Fruit fly (Drosophila melanogaster): ENCODE results near the gene CG7044.

The CG7044 gene

DNA sequence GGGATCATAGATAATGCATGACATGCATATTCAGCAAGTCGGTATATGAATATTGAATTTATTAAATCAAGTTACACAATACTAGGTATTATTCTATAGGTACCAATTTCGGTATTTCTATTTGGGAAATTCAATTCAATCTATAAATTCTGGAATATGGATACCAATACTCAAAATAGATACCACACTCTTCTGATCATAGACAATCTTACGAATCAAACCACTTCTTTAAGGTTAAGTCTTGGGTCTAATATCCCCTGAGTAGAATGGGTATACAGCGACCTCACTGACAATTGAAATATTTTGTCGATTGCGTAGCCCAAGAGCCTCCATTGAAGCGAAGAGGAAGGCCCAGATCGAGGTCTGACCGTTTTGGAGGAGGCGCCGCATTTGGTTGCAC, 8.7 kb downstream of the CG7044 start:
- TF ChIP-seq usp (GFP tag; optimal IDR thresholded peaks at IDR 0.05) = no peak
- no peak for TF ChIP-seq psq (optimal IDR thresholded peaks at IDR 0.05)
- no peak for TF ChIP-seq pan (optimal IDR thresholded peaks at IDR 0.05)
- TF ChIP-seq EcR (GFP tag; optimal IDR thresholded peaks at IDR 0.05) = no peak

dm6 chr3R:21092036-21092435, 9.5 kb downstream of the CG7044 start:
- TF ChIP-seq Dll (optimal IDR thresholded peaks at IDR 0.05) = no peak
- no peak for TF ChIP-seq usp (GFP tag; optimal IDR thresholded peaks at IDR 0.05)
- no peak for TF ChIP-seq CG8478 (optimal IDR thresholded peaks at IDR 0.05)
- no peak for TF ChIP-seq pan (optimal IDR thresholded peaks at IDR 0.05)
- TF ChIP-seq EcR (GFP tag; optimal IDR thresholded peaks at IDR 0.05) = no peak
- TF ChIP-seq psq (optimal IDR thresholded peaks at IDR 0.05) = no peak

DNA sequence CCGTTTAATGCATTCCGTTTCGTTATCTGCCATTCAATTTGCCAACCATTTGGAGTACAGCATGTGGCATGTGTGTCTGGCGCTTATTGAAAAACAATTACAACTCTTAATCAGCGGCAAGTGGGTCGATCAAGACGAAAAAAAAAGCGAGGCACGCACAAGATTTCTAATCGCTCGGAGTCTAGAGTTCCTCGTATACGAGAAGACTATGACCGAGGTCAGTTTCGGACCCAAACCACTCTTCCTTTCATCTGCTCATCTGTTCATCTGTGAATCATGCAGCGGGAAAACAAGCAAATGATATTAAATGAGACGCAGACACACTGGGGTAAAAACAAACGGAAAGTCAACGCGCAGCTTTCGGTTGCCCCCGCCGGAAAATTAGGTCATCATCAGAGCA, 10.0 kb downstream of the CG7044 start:
- TF ChIP-seq psq (optimal IDR thresholded peaks at IDR 0.05) (no peak), usp (GFP tag; optimal IDR thresholded peaks at IDR 0.05) (no peak), CG8478 (optimal IDR thresholded peaks at IDR 0.05) (no peak), Dll (optimal IDR thresholded peaks at IDR 0.05) (no peak), EcR (GFP tag; optimal IDR thresholded peaks at IDR 0.05) (no peak), pan (optimal IDR thresholded peaks at IDR 0.05) (no peak)

- TF ChIP-seq Dll (optimal IDR thresholded peaks at IDR 0.05) = no peak
- no peak for TF ChIP-seq EcR (GFP tag; optimal IDR thresholded peaks at IDR 0.05)
- no peak for TF ChIP-seq psq (optimal IDR thresholded peaks at IDR 0.05)
- no peak for TF ChIP-seq pan (optimal IDR thresholded peaks at IDR 0.05)
- TF ChIP-seq usp (GFP tag; optimal IDR thresholded peaks at IDR 0.05) = no peak
- TF ChIP-seq CG8478 (optimal IDR thresholded peaks at IDR 0.05) = no peak
Observed at dm6 chr3R:21090230-21091021, 11.1 kb downstream of the CG7044 start.

- TF ChIP-seq Dll (optimal IDR thresholded peaks at IDR 0.05) (no peak), EcR (GFP tag; optimal IDR thresholded peaks at IDR 0.05) (no peak), psq (optimal IDR thresholded peaks at IDR 0.05) (no peak), pan (optimal IDR thresholded peaks at IDR 0.05) (no peak), usp (GFP tag; optimal IDR thresholded peaks at IDR 0.05) (no peak), CG8478 (optimal IDR thresholded peaks at IDR 0.05) (no peak)
Observed at dm6 chr3R:21089416-21089815, 12.1 kb downstream of the CG7044 start.

DNA sequence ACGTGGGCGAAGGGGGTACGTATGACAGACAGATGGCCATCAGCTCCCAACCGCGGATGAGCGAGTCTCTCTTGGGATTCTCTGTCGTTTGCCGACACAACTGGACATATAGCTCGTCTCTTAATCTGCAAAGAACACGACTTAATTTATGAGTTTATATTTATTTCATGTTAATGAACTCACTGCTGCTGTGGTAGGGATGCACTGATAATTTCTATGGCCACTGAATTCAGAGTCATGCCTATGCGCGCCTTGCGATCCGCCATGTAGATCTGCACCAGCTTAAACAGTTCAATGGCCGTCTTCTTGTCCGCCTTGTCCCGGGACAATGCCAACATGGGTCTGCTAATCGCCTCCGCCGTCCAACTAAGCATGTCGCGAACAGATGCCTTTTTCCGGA, 16.5 kb downstream of the CG7044 start:
- TF ChIP-seq CG8478 (optimal IDR thresholded peaks at IDR 0.05) = no peak

DNA sequence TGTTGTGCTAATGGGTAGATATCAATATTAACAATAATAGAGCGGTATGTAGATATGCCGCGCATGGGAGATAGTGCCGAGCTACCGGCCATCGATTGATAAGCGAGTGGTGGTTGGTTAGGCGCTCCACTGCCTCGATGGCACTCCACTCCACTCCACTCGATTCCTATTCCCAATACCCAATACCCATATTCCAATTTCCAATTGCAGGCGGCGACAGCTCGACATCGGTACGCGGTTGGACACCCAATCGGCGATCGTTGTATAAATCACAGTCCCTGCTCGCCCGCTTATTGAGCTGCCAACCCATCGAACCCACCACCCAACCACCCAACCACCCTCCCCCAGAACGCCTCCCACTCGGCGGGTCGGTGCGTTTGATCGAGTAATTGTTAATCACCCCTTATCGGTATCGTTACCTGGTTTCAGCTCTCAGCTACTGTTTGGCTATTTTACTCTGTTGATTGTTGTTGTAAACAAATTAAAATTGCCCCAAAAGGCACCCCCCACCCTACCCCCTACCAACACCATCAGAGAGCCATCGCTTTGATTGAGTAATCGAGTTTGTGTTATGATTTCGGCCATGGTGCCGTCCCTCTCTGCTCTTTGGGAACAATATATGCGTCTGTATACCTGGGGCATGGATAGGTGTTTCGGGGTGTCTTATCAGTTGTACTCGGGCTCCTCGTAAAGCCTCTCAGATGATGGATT, 20.5 kb downstream of the CG7044 start, which contains the start of gene HHEX:
TSS of gene HHEX (minus strand) at position 51 of the 711 bp plus-strand sequence.
- TF ChIP-seq usp (GFP tag; optimal IDR thresholded peaks at IDR 0.05) (no peak), psq (optimal IDR thresholded peaks at IDR 0.05) (no peak), EcR (GFP tag; optimal IDR thresholded peaks at IDR 0.05) (no peak), Dll (optimal IDR thresholded peaks at IDR 0.05) (no peak), pan (optimal IDR thresholded peaks at IDR 0.05) (no peak), CG8478 (optimal IDR thresholded peaks at IDR 0.05) (no peak)

- TF ChIP-seq psq (optimal IDR thresholded peaks at IDR 0.05) = no peak
Observed at dm6 chr3R:21078958-21079357, 22.6 kb downstream of the CG7044 start.

DNA sequence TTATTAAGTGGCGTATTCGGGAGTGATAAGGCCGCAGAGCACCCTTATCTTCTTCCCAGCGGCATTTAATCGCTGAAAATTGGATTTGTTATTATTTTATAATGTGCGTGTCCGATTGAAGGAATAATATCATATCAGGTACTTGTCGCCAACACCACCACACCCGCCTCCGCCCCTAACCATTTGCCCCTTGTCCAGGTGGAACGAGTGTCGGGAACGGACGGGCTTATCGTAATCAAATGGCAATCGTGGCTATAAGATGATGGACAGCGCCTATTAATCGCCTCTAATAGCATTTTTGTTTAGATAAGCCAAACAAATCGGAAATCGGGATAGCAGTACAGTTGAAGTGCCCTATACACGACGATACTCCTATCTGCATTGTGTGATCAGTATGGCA, 23.3 kb downstream of the CG7044 start:
- TF ChIP-seq psq (optimal IDR thresholded peaks at IDR 0.05) = no peak
- no peak for TF ChIP-seq EcR (GFP tag; optimal IDR thresholded peaks at IDR 0.05)
- TF ChIP-seq pan (optimal IDR thresholded peaks at IDR 0.05) = no peak

DNA sequence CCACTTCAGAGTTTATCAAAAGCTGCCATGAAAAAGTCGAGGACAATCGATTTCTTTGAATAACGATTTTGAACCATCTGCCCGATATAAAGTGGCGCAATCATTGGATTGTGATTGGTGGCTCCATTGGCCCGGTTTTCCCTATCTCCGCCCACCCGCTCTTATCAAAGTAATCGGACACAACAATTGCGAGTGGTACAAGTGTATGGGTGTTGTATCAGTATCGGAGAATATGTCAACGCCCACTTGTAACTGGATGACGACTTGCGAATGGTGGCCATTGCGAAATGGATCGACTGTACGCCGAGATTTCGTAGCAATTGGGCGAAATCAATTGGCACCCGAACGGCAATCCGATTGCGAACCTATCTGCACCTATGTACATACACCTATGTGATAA, 23.9 kb downstream of the CG7044 start:
- no peak for TF ChIP-seq EcR (GFP tag; optimal IDR thresholded peaks at IDR 0.05)
- no peak for TF ChIP-seq pan (optimal IDR thresholded peaks at IDR 0.05)
- no peak for TF ChIP-seq psq (optimal IDR thresholded peaks at IDR 0.05)
- TF ChIP-seq CG8478 (optimal IDR thresholded peaks at IDR 0.05) = no peak
- TF ChIP-seq Dll (optimal IDR thresholded peaks at IDR 0.05) = no peak
- no peak for TF ChIP-seq usp (GFP tag; optimal IDR thresholded peaks at IDR 0.05)

DNA sequence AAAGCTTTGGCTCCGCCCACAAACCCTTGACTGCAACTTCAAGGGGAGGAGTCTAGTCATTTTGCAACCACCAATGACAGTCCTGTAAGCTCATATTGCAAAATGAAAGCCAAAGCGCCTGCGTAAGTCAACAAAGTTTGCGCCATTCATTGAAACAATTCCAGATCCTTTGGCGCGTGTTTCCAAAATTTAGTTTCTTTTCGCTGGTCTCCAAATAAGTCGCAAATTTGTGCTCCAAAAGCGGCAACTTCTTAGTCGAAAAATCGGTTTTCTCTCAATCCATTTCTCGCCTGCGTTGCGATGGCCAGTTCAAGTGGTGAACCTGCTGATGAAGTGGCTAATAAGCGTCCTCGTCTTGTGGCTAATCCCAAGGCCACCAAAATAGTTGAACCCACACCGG, 27.8 kb downstream of the CG7044 start, which contains the start of gene dmrt93B:
TSS of gene dmrt93B (plus strand) at position 301 of the 400 bp plus-strand sequence.
- no peak for TF ChIP-seq Dll (optimal IDR thresholded peaks at IDR 0.05)
- TF ChIP-seq usp (GFP tag; optimal IDR thresholded peaks at IDR 0.05) = no peak
- no peak for TF ChIP-seq pan (optimal IDR thresholded peaks at IDR 0.05)
- no peak for TF ChIP-seq CG8478 (optimal IDR thresholded peaks at IDR 0.05)
- no peak for TF ChIP-seq psq (optimal IDR thresholded peaks at IDR 0.05)
- no peak for TF ChIP-seq EcR (GFP tag; optimal IDR thresholded peaks at IDR 0.05)

DNA sequence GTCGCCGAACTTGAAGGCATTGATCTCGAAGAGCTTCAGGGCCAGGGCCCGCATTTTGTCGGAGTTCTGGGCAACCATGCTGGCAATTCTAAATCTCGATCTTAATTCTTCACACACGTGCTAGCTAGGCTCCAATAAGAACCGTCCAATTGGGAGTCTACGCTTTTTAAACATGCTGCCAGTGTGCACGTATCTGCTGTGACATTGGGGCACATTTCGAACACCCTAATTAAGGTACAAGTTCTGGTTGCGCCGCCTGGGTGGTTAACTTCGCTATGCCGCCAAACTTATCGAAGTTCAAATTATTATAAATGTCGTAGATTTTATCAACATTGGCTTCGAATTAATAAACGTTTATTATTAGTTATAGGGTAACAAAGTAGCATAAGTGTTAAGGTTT, 28.4 kb downstream of the CG7044 start, which contains the start of gene r-l:
TSS of gene r-l (minus strand) at position 179 of the 400 bp plus-strand sequence.
- TF ChIP-seq pan (optimal IDR thresholded peaks at IDR 0.05) (no peak), CG8478 (optimal IDR thresholded peaks at IDR 0.05) (no peak), Dll (optimal IDR thresholded peaks at IDR 0.05) (no peak), EcR (GFP tag; optimal IDR thresholded peaks at IDR 0.05) (no peak), psq (optimal IDR thresholded peaks at IDR 0.05) (no peak), usp (GFP tag; optimal IDR thresholded peaks at IDR 0.05) (no peak)
